Worm (Caenorhabditis elegans): ENCODE data around the gene meg-2.

DNA sequence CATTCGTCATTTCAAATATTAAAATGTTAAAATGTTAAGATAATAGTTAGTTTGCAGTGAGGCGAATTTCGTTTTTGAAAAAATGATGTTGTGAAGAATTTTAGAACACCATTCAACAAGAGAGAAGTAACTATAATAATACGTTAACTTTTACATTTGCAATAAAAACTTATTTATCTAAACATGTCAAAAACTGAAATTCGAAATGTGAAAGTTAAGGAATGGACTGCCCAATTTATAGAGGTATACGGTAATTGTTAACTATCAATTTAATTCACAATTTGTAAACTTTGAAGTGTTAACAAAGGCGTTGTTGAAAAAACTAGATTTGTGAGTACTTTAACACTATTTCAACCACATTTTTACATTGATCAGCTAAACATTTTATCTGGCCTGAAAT is 22.2 kb downstream of the meg-2 start:
- TF ChIP-seq lin-32 (GFP tag; optimal IDR thresholded peaks at IDR 0.05) (no peak), ces-1 (GFP tag; optimal IDR thresholded peaks at IDR 0.05) (no peak), lsy-2 (tag; optimal IDR thresholded peaks at IDR 0.05) (no peak), unc-39 (tag; optimal IDR thresholded peaks at IDR 0.05) (no peak)
